Fruit fly (Drosophila melanogaster) whole organism, wandering third instar larva: ENCODE data around the gene CG5592.
A peak's percentile ranks its signal among the peaks of the same experiment; 100 is the strongest.

Experiments used
- CG9705 ChIP-seq: fragments of 200-800 bp; sonication (Bioruptor generic); optimal IDR thresholded peaks from 2 replicates; lab custom pipeline; 2018; ENCODE audit warnings: missing biosample characterization, mild to moderate bottlenecking, missing genetic modification characterization
- CrebA ChIP-seq: fragments of 200-800 bp; sonication (Bioruptor generic); optimal IDR thresholded peaks from 2 replicates; lab custom pipeline; 2016; ENCODE audit warnings: missing biosample characterization, mild to moderate bottlenecking, missing genetic modification characterization, borderline replicate concordance
- Dif ChIP-seq: fragments of 200-275, 200-300 bp; sonication (Bioruptor generic); optimal IDR thresholded peaks from 2 replicates; lab custom pipeline; 2018; ENCODE audit warnings: missing biosample characterization, missing genetic modification characterization; ENCODE audit not compliant: partially characterized antibody
- Jra ChIP-seq: sonication (Bioruptor generic); optimal IDR thresholded peaks from 2 replicates; lab custom pipeline; 2016; ENCODE audit warnings: missing biosample characterization, missing genetic modification characterization
- N ChIP-seq: fragments of >200 bp; optimal IDR thresholded peaks from 2 replicates; lab custom pipeline; 2018; ENCODE audit warnings: missing biosample characterization, missing external identifiers, missing genetic modification characterization
- foxo ChIP-seq, 2 experiments: fragments of 200-800 bp; sonication (Bioruptor generic); optimal IDR thresholded peaks; 2 replicates in 1 of 2; 3 replicates in 1 of 2; lab custom pipeline; 2016 to 2017; ENCODE audit warnings: missing biosample characterization in 2 of 2, missing genetic modification characterization in 2 of 2
- h ChIP-seq: fragments of 200-800 bp; sonication (Bioruptor generic); optimal IDR thresholded peaks from 3 replicates; lab custom pipeline; 2016; ENCODE audit warnings: missing biosample characterization, mild to moderate bottlenecking, missing genetic modification characterization
- lola ChIP-seq: fragments of >200 bp; optimal IDR thresholded peaks from 2 replicates; lab custom pipeline; 2017; ENCODE audit warnings: missing biosample characterization, missing genetic modification characterization
- pan ChIP-seq: fragments of >200 bp; optimal IDR thresholded peaks from 2 replicates; lab custom pipeline; 2017
- psq ChIP-seq: fragments of 200-800 bp; sonication (Bioruptor generic); optimal IDR thresholded peaks from 3 replicates; lab custom pipeline; 2017; ENCODE audit warnings: missing biosample characterization, mild to moderate bottlenecking, missing genetic modification characterization, moderate library complexity
- usp ChIP-seq: fragments of >200 bp; optimal IDR thresholded peaks from 2 replicates; lab custom pipeline; 2017; ENCODE audit warnings: missing biosample characterization, missing genetic modification characterization

dm6 chr3L:5932363-5932914 is 35.0 kb downstream of the CG5592 start, which contains the start of gene Rcc1:
- TF ChIP-seq CrebA (GFP tag; lab: Kevin White, UChicago) = no peak
- no peak for TF ChIP-seq usp (GFP tag; lab: Kevin White, UChicago)
- no peak for TF ChIP-seq psq (GFP tag; lab: Kevin White, UChicago)
- peak in 1 of 2 experiments; percentile 2 for TF ChIP-seq foxo (GFP tag; optimal IDR thresholded peaks at IDR 0.05; lab: Kevin White, UChicago)
- no peak for TF ChIP-seq N (GFP tag; lab: Kevin White, UChicago)
- TF ChIP-seq Dif (GFP tag; lab: Kevin White, UChicago) = no peak
- no peak for TF ChIP-seq h (GFP tag; lab: Kevin White, UChicago)
- TF ChIP-seq CG9705 = no peak
- TF ChIP-seq lola (GFP tag; lab: Kevin White, UChicago) = no peak
- no peak for TF ChIP-seq pan (lab: Kevin White, UChicago)
- no peak for TF ChIP-seq Jra (GFP tag; lab: Kevin White, UChicago)
